Worm (Caenorhabditis elegans): Measurements from ENCODE around the gene K04C2.8.

DNA sequence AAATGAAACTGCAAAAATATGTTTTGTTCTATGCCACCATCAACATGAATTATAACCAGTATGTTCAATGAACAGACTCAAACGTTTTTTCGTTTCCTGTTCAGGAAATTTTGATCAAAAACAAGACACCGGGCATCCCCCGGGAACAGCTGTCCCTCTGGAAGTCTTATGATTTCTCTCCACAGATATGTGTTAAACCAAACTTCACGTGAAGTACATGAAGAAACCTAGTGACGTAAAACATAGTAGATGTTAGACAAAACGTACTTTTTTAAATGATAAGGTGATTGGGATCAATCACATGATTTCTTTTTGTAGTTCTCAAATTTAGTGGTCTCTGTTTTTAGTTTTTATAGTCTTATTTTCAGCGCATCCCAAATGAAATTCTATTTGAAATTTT, 28.4 kb downstream of the K04C2.8 start:
- TF ChIP-seq dao-5 (tag; optimal IDR thresholded peaks at IDR 0.05) = no peak
- no peak for TF ChIP-seq him-1 (tag; optimal IDR thresholded peaks at IDR 0.05)

Data from whole organism, L4/young adult.